Worm (Caenorhabditis elegans) whole organism, L1 larva: ENCODE results near the gene K03B4.9.

Source experiments
- egl-27 ChIP-seq, 2 experiments: fragments of 150-350 bp in 1 of 2; sonication (generic microtip); optimal IDR thresholded peaks; 3 replicates each; lab custom pipeline; 2017 to 2018; ENCODE audit warnings: missing biosample characterization in 2 of 2, missing genetic modification characterization in 2 of 2, missing genetic modification reagents in 2 of 2
- fkh-10 ChIP-seq: sonication (generic microtip); optimal IDR thresholded peaks from 2 replicates; lab custom pipeline; 2017; ENCODE audit warnings: missing biosample characterization, missing genetic modification reagents, missing genetic modification characterization
- lin-39 ChIP-seq: fragments of 150-350 bp; optimal IDR thresholded peaks from 2 replicates; lab custom pipeline; 2014; ENCODE audit warnings: missing biosample characterization, missing genetic modification reagents, missing genetic modification characterization
- nhr-20 ChIP-seq: sonication (generic microtip); optimal IDR thresholded peaks from 2 replicates; lab custom pipeline; 2016; ENCODE audit warnings: mild to moderate bottlenecking, missing genetic modification characterization, missing compliant biosample characterization
- pqm-1 ChIP-seq: sonication (generic microtip); optimal IDR thresholded peaks from 3 replicates; lab custom pipeline; 2017; ENCODE audit warnings: missing biosample characterization, missing genetic modification characterization
- skn-1 ChIP-seq: fragments of 150-350 bp; optimal IDR thresholded peaks from 2 replicates; lab custom pipeline; 2014; ENCODE audit warnings: missing biosample characterization, missing genetic modification characterization
- snpc-4 ChIP-seq: fragments of 150-350 bp; optimal IDR thresholded peaks from 2 replicates; lab custom pipeline; 2014; ENCODE audit warnings: missing biosample characterization, missing genetic modification characterization
- unc-130 ChIP-seq: fragments of 150-350 bp; optimal IDR thresholded peaks from 2 replicates; lab custom pipeline; 2017; ENCODE audit warnings: missing biosample characterization, missing genetic modification characterization, inconsistent platforms
- zag-1 ChIP-seq: fragments of 150-350 bp; optimal IDR thresholded peaks from 2 replicates; lab custom pipeline; 2014; ENCODE audit warnings: missing biosample characterization, missing genetic modification characterization
- ztf-11 ChIP-seq, 2 experiments: sonication (generic microtip); optimal IDR thresholded peaks; 2 replicates each; lab custom pipeline; 2016 to 2017; ENCODE audit warnings: missing genetic modification characterization in 2 of 2, missing biosample characterization in 1 of 2, missing compliant biosample characterization in 1 of 2

ce11 chrV:4676812-4677211 lies 4.4 kb upstream of the K03B4.9 start:
- TF ChIP-seq pqm-1 (no peak), fkh-10 (no peak), ztf-11 (tag; optimal IDR thresholded peaks at IDR 0.05; lab: Kevin White, UChicago) (no peak), zag-1 (tag; lab: Kevin White, UChicago) (no peak), snpc-4 (tag; lab: Kevin White, UChicago) (no peak), egl-27 (tag; optimal IDR thresholded peaks at IDR 0.05; lab: Kevin White, UChicago) (no peak), skn-1 (tag; lab: Kevin White, UChicago) (no peak), lin-39 (tag; lab: Kevin White, UChicago) (no peak), nhr-20 (tag; lab: Kevin White, UChicago) (no peak), unc-130 (tag; lab: Kevin White, UChicago) (no peak)
